Fruit fly (Drosophila melanogaster) whole organism, embryonic: ENCODE measurements around the gene Asator.

Experiments used
- Adf1 ChIP-seq: fragments of 200-800 bp; sonication (Bioruptor generic); IDR thresholded peaks from 2 replicates; pipeline ENCODE4 v1.3.6; 2022; ENCODE audit warnings: missing biosample characterization, missing genetic modification characterization
- Asciz ChIP-seq: fragments of 200-800 bp; sonication (Bioruptor generic); optimal IDR thresholded peaks from 2 replicates; lab custom pipeline; 2017; ENCODE audit warnings: missing biosample characterization, mild to moderate bottlenecking, missing genetic modification characterization, missing genetic modification reagents
- Atf6 ChIP-seq: fragments of 200-800 bp; sonication (Bioruptor generic); IDR thresholded peaks from 2 replicates; pipeline ENCODE4 v1.3.6; 2022; ENCODE audit warnings: missing biosample characterization, missing genetic modification characterization
- Awh ChIP-seq: fragments of 200-800 bp; sonication (Bioruptor generic); IDR thresholded peaks from 2 replicates; pipeline ENCODE4, ENCODE4 v1.3.6; 2022; ENCODE audit warnings: missing biosample characterization, missing genetic modification characterization
- Bgb ChIP-seq: fragments of 200-800 bp; sonication (Bioruptor generic); IDR thresholded peaks from 2 replicates; pipeline ENCODE4 v1.3.6; 2022; ENCODE audit warnings: missing biosample characterization, missing genetic modification characterization; ENCODE audit not compliant: partially characterized antibody
- Bteb2 ChIP-seq: fragments of 200-800 bp; sonication (Bioruptor generic); optimal IDR thresholded peaks from 2 replicates; lab custom pipeline; 2016; ENCODE audit warnings: missing biosample characterization, missing genetic modification characterization
- CG10147 ChIP-seq: fragments of 200-800 bp; sonication (Bioruptor generic); optimal IDR thresholded peaks from 2 replicates; lab custom pipeline; 2019; ENCODE audit warnings: missing biosample characterization, mild to moderate bottlenecking, missing genetic modification characterization, moderate library complexity
- CG10565 ChIP-seq: fragments of 200-800 bp; sonication (Bioruptor generic); optimal IDR thresholded peaks from 3 replicates; lab custom pipeline; 2016; ENCODE audit warnings: missing biosample characterization, mild to moderate bottlenecking, missing genetic modification characterization
- CG13775 ChIP-seq: fragments of 200-800 bp; sonication (Bioruptor generic); optimal IDR thresholded peaks from 3 replicates; lab custom pipeline; 2017; ENCODE audit warnings: missing biosample characterization, mild to moderate bottlenecking, missing genetic modification characterization
- CG15073 ChIP-seq: fragments of 200-800 bp; sonication (Bioruptor generic); optimal IDR thresholded peaks from 2 replicates; lab custom pipeline; 2016; ENCODE audit warnings: missing biosample characterization, missing genetic modification characterization
- CG1647 ChIP-seq: fragments of 200-800 bp; sonication (Bioruptor generic); optimal IDR thresholded peaks from 3 replicates; lab custom pipeline; 2016; ENCODE audit warnings: missing biosample characterization, missing genetic modification characterization
- CG16863 ChIP-seq: fragments of 200-800 bp; sonication (Bioruptor generic); optimal IDR thresholded peaks from 3 replicates; lab custom pipeline; 2016; ENCODE audit warnings: missing biosample characterization, missing genetic modification characterization
- CG17802 ChIP-seq: fragments of 200-800 bp; sonication (Bioruptor generic); optimal IDR thresholded peaks from 2 replicates; lab custom pipeline; 2018; ENCODE audit warnings: missing biosample characterization, mild to moderate bottlenecking, missing genetic modification characterization, moderate library complexity
- CG2199 ChIP-seq: fragments of 200-800 bp; sonication (Bioruptor generic); IDR thresholded peaks from 3 replicates; pipeline ENCODE4 v1.3.6; 2022; ENCODE audit warnings: missing biosample characterization, missing genetic modification characterization
- CG4328 ChIP-seq: fragments of 200-800 bp; sonication (Bioruptor generic); optimal IDR thresholded peaks from 3 replicates; lab custom pipeline; 2017; ENCODE audit warnings: missing biosample characterization, missing genetic modification reagents, missing genetic modification characterization
- CG6683 ChIP-seq: fragments of 200-800 bp; sonication (Bioruptor generic); optimal IDR thresholded peaks from 2 replicates; lab custom pipeline; 2017; ENCODE audit warnings: missing biosample characterization, mild to moderate bottlenecking, missing genetic modification characterization, missing genetic modification reagents
- CG7372 ChIP-seq: fragments of 200-800 bp; sonication (Bioruptor generic); IDR thresholded peaks from 2 replicates; pipeline ENCODE4 v1.3.6; 2022; ENCODE audit warnings: missing biosample characterization, missing genetic modification characterization
- CG7556 ChIP-seq: fragments of 200-800 bp; sonication (Bioruptor generic); optimal IDR thresholded peaks from 2 replicates; lab custom pipeline; 2017; ENCODE audit warnings: missing biosample characterization, mild to moderate bottlenecking, missing genetic modification characterization
- CG8944 ChIP-seq: fragments of 200-800 bp; sonication (Bioruptor generic); optimal IDR thresholded peaks from 3 replicates; lab custom pipeline; 2016; ENCODE audit warnings: missing biosample characterization, missing genetic modification characterization
- CG9215 ChIP-seq: fragments of 200-800 bp; sonication (Bioruptor generic); IDR thresholded peaks from 2 replicates; pipeline ENCODE4 v1.3.6; 2022; ENCODE audit warnings: missing biosample characterization, missing genetic modification characterization
- CTCF ChIP-seq: fragments of 200-800 bp; sonication (Bioruptor generic); optimal IDR thresholded peaks from 2 replicates; lab custom pipeline; 2017; ENCODE audit warnings: missing biosample characterization, mild to moderate bottlenecking, missing genetic modification characterization, moderate library complexity
- Dip2 ChIP-seq: fragments of 200-800 bp; sonication (Bioruptor generic); IDR thresholded peaks from 2 replicates; pipeline ENCODE4 v1.3.6; 2022; ENCODE audit warnings: missing biosample characterization, missing genetic modification characterization
- Eip74EF ChIP-seq, 2 experiments: fragments of 200-800 bp in 1 of 2; fragments of >200 bp in 1 of 2; sonication (Bioruptor generic) in 1 of 2; optimal IDR thresholded peaks; 2 replicates each; lab custom pipeline; 2017 to 2019; ENCODE audit warnings: missing biosample characterization in 2 of 2, missing genetic modification characterization in 2 of 2, mild to moderate bottlenecking in 1 of 2, moderate library complexity in 1 of 2
- MBD-R2 ChIP-seq: fragments of 200-800 bp; sonication (Bioruptor generic); IDR thresholded peaks from 2 replicates; pipeline ENCODE4 v1.3.6; 2022; ENCODE audit warnings: missing biosample characterization, missing genetic modification characterization
- Nf-YA ChIP-seq: fragments of 200-800 bp; sonication (Bioruptor generic); IDR thresholded peaks from 2 replicates; pipeline ENCODE4 v1.3.6; 2022; ENCODE audit warnings: missing biosample characterization, missing genetic modification characterization
- Spps ChIP-seq: fragments of 200-800 bp; sonication (Bioruptor generic); optimal IDR thresholded peaks from 2 replicates; lab custom pipeline; 2018; ENCODE audit warnings: missing biosample characterization, mild to moderate bottlenecking, missing genetic modification characterization
- TFAM ChIP-seq: fragments of 200-800 bp; sonication (Bioruptor generic); optimal IDR thresholded peaks from 2 replicates; lab custom pipeline; 2017; ENCODE audit warnings: missing biosample characterization, missing genetic modification characterization, inconsistent platforms
- abd-A ChIP-seq: fragments of 200-800 bp; sonication (Bioruptor generic); optimal IDR thresholded peaks from 3 replicates; lab custom pipeline; 2019; ENCODE audit warnings: missing biosample characterization, mild to moderate bottlenecking, missing genetic modification characterization, moderate library complexity
- az2 ChIP-seq: fragments of 200-800 bp; sonication (Bioruptor generic); optimal IDR thresholded peaks from 3 replicates; lab custom pipeline; 2016; ENCODE audit warnings: missing biosample characterization, missing genetic modification characterization
- chinmo ChIP-seq: fragments of 200-800 bp; sonication (Bioruptor generic); IDR thresholded peaks from 4 replicates; pipeline ENCODE4 v1.3.6; 2022; ENCODE audit warnings: missing biosample characterization, missing genetic modification characterization; ENCODE audit not compliant: partially characterized antibody
- crol ChIP-seq: fragments of 200-800 bp; sonication (Bioruptor generic); IDR thresholded peaks from 2 replicates; pipeline ENCODE4 v1.3.6; 2022; ENCODE audit warnings: missing biosample characterization, missing genetic modification characterization
- dan ChIP-seq: fragments of 200-800 bp; sonication (Bioruptor generic); IDR thresholded peaks from 2 replicates; pipeline ENCODE4 v1.3.6; 2022; ENCODE audit warnings: missing biosample characterization, missing genetic modification characterization
- eve ChIP-seq, 2 experiments: fragments of >200 bp; optimal IDR thresholded peaks; 2 replicates each; lab custom pipeline; 2017; ENCODE audit warnings: missing biosample characterization in 2 of 2, missing genetic modification characterization in 2 of 2
- gro ChIP-seq: fragments of 200-800 bp; sonication (Bioruptor generic); optimal IDR thresholded peaks from 2 replicates; lab custom pipeline; 2016; ENCODE audit warnings: missing biosample characterization, missing genetic modification characterization
- lbe ChIP-seq: fragments of 200-800 bp; sonication (Bioruptor generic); optimal IDR thresholded peaks from 2 replicates; lab custom pipeline; 2016; ENCODE audit warnings: missing biosample characterization, mild to moderate bottlenecking, missing genetic modification characterization
- lmd ChIP-seq: fragments of 200-800 bp; sonication (Bioruptor generic); IDR thresholded peaks from 2 replicates; pipeline ENCODE4 v1.3.6; 2022; ENCODE audit warnings: missing biosample characterization, missing genetic modification characterization
- nom ChIP-seq: fragments of 200-800 bp; sonication (Bioruptor generic); optimal IDR thresholded peaks from 2 replicates; lab custom pipeline; 2017; ENCODE audit warnings: missing biosample characterization, missing genetic modification characterization, mild to moderate bottlenecking, moderate library complexity, missing genetic modification reagents
- pfk ChIP-seq: fragments of 200-800 bp; sonication (Bioruptor generic); optimal IDR thresholded peaks from 2 replicates; lab custom pipeline; 2018; ENCODE audit warnings: missing biosample characterization, mild to moderate bottlenecking, missing genetic modification characterization, moderate library complexity
- pita ChIP-seq: fragments of 200-800 bp; sonication (Bioruptor generic); optimal IDR thresholded peaks from 2 replicates; lab custom pipeline; 2017; ENCODE audit warnings: missing biosample characterization, mild to moderate bottlenecking, missing genetic modification characterization
- sens ChIP-seq: fragments of 200-800 bp; sonication (Bioruptor generic); peaks from one replicate; lab custom pipeline; 2016; ENCODE audit warnings: missing biosample characterization, missing genetic modification characterization
- seq ChIP-seq: fragments of 200-800 bp; sonication (Bioruptor generic); IDR thresholded peaks from 2 replicates; pipeline ENCODE4 v1.3.6; 2022; ENCODE audit warnings: missing biosample characterization, missing genetic modification characterization
- sqz ChIP-seq: fragments of 200-800 bp; sonication (Bioruptor generic); optimal IDR thresholded peaks from 3 replicates; lab custom pipeline; 2018; ENCODE audit warnings: missing biosample characterization, mild to moderate bottlenecking, missing genetic modification characterization
- stc ChIP-seq: fragments of 200-800 bp; sonication (Bioruptor generic); IDR thresholded peaks from 2 replicates; pipeline ENCODE4 v1.3.6; 2022; ENCODE audit warnings: missing biosample characterization, missing genetic modification characterization
- tgo ChIP-seq: fragments of 200-800 bp; sonication (Bioruptor generic); IDR thresholded peaks from 3 replicates; pipeline ENCODE4 v1.3.6; 2022; ENCODE audit warnings: missing biosample characterization, missing genetic modification characterization
- tna ChIP-seq: fragments of 200-800 bp; sonication (Bioruptor generic); IDR thresholded peaks from 2 replicates; pipeline ENCODE4 v1.3.6; 2022; ENCODE audit warnings: missing biosample characterization, missing genetic modification characterization; ENCODE audit not compliant: partially characterized antibody
- trem ChIP-seq: fragments of 200-800 bp; optimal IDR thresholded peaks from 3 replicates; lab custom pipeline; 2019; ENCODE audit warnings: missing biosample characterization, mild to moderate bottlenecking, missing genetic modification characterization, moderate library complexity
- vfl ChIP-seq: fragments of 200-800 bp; sonication (Bioruptor generic); optimal IDR thresholded peaks from 2 replicates; lab custom pipeline; 2016; ENCODE audit warnings: missing biosample characterization, missing genetic modification characterization
- wdn ChIP-seq: fragments of 200-800 bp; sonication (Bioruptor generic); IDR thresholded peaks from 2 replicates; pipeline ENCODE4 v1.3.6; 2022; ENCODE audit warnings: missing biosample characterization, missing genetic modification characterization
- wek ChIP-seq: fragments of 200-800 bp; sonication (Bioruptor generic); optimal IDR thresholded peaks from 3 replicates; lab custom pipeline; 2018; ENCODE audit warnings: missing biosample characterization, mild to moderate bottlenecking, missing genetic modification characterization, moderate library complexity
- zen ChIP-seq: fragments of 200-800 bp; sonication (Bioruptor generic); optimal IDR thresholded peaks from 3 replicates; lab custom pipeline; 2018; ENCODE audit warnings: missing biosample characterization, mild to moderate bottlenecking, missing genetic modification characterization, moderate library complexity
- zf30C ChIP-seq: fragments of 200-800 bp; sonication (Bioruptor generic); optimal IDR thresholded peaks from 3 replicates; lab custom pipeline; 2018; ENCODE audit warnings: missing biosample characterization, mild to moderate bottlenecking, missing genetic modification characterization

Gene Asator

DNA sequence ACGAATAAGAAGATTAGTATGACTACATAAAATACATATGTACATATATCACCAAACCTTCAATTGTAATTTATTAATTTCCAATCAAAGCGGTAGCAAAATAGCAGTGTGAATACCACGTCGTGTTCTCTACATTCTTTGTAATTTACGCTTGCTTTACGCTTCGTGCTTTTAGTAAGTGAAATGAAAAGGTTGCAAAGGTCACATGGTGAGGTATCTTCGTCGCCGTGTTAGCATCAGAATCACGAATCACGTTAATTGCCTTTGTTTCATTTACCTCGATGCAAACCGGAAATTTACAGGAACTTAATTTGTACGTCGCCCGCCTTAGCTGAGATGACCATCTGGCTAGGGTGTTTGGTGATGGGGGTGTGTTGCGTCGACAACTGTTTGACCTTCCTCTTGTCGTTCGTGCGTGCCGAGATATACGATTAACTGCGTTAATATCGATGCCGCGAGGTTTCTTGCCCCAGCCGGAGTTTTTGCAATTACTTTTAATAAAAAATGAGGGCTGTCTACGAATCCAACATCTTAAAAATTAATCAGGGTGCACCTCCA is 2.0 kb upstream of the Asator start (continued):
- TF ChIP-seq seq: 0 out of 2 replicates have a peak, but pooled peaks have one; percentile 34
- no peak for TF ChIP-seq Spps
- peak; percentile 66 for TF ChIP-seq sens
- TF ChIP-seq zen: peak; percentile 31

DNA sequence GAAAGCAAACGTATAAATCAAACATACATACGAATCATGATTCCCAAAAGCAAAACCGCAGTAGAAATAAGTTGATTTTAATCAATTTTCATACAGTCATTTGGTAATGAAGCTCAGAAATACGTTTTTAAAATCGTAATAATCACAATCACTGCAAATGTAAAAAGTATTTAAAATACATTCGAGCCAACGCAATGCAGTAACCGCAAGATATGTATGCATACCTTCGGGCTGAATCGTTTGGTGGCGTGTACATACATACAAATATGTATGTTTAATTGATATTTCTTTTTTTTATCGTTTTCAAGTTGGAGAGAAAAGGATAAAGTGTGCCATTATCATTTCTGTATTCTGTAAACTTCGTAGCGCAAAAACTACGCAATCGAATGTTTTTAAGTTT is 1.3 kb upstream of the Asator start:
- TF ChIP-seq Adf1 (GFP tag; lab: Robert Waterston, UW) (no peak), Nf-YA (GFP tag; lab: Robert Waterston, UW) (no peak), CG7556 (GFP tag; lab: Kevin White, UChicago) (no peak), CG10565 (GFP tag; lab: Kevin White, UChicago) (no peak), gro (GFP tag; lab: Kevin White, UChicago) (no peak), crol (GFP tag; lab: Robert Waterston, UW) (no peak), az2 (no peak), nom (GFP tag; lab: Kevin White, UChicago) (peak; percentile 28), Atf6 (no peak), vfl (GFP tag; lab: Kevin White, UChicago) (no peak), CTCF (GFP tag; lab: Kevin White, UChicago) (peak; percentile 66), tna (no peak), Awh (GFP tag; lab: Robert Waterston, UW) (no peak), abd-A (no peak), CG6683 (GFP tag; lab: Kevin White, UChicago) (no peak), CG8944 (GFP tag; lab: Kevin White, UChicago) (no peak), wek (GFP tag; lab: Kevin White, UChicago) (no peak), pita (GFP tag; lab: Kevin White, UChicago) (no peak), sens (peak; percentile 22), TFAM (GFP tag; lab: Kevin White, UChicago) (no peak), CG9215 (GFP tag; lab: Robert Waterston, UW) (no peak), Bgb (GFP tag; lab: Robert Waterston, UW) (peak; percentile 13; the same call in 1 of the 2 replicates), trem (tag; lab: Kevin White, UChicago) (no peak), pfk (no peak), CG2199 (GFP tag; lab: Robert Waterston, UW) (peak; percentile 97), CG10147 (GFP tag; lab: Kevin White, UChicago) (no peak), CG13775 (GFP tag; lab: Kevin White, UChicago) (no peak), CG4328 (GFP tag; lab: Kevin White, UChicago) (no peak), chinmo (GFP tag; lab: Robert Waterston, UW) (0 out of 4 replicates have a peak, but pooled peaks have one; percentile 13), Dip2 (GFP tag; lab: Robert Waterston, UW) (no peak), tgo (GFP tag; lab: Robert Waterston, UW) (no peak), CG1647 (GFP tag; lab: Kevin White, UChicago) (no peak), CG17802 (tag; lab: Kevin White, UChicago) (no peak)

- TF ChIP-seq Eip74EF (GFP tag; optimal IDR thresholded peaks at IDR 0.05; lab: Kevin White, UChicago): peak in 1 of 2 experiments; percentile 13
- peak in 1 of 2 experiments; percentile 42 for TF ChIP-seq eve (GFP tag; optimal IDR thresholded peaks at IDR 0.05; lab: Kevin White, UChicago)
- peak; percentile 72 for TF ChIP-seq CG16863 (GFP tag; lab: Kevin White, UChicago)
- TF ChIP-seq zf30C (GFP tag; lab: Kevin White, UChicago): no peak
- TF ChIP-seq MBD-R2 (GFP tag; lab: Robert Waterston, UW): no peak
- no peak for TF ChIP-seq CG7372 (GFP tag; lab: Robert Waterston, UW)
- 0 out of 2 replicates have a peak, but pooled peaks have one; percentile 31 for TF ChIP-seq stc (GFP tag; lab: Robert Waterston, UW)
- TF ChIP-seq lbe: no peak
- no peak for TF ChIP-seq Spps
- TF ChIP-seq CG15073: peak; percentile 27
- peak; percentile 43 for TF ChIP-seq Bteb2 (GFP tag; lab: Kevin White, UChicago)
- TF ChIP-seq sqz (GFP tag; lab: Kevin White, UChicago): no peak
- no peak for TF ChIP-seq lmd (GFP tag; lab: Robert Waterston, UW)
- TF ChIP-seq dan (GFP tag; lab: Robert Waterston, UW): no peak
- no peak for TF ChIP-seq wdn (GFP tag; lab: Robert Waterston, UW)
- TF ChIP-seq Asciz (GFP tag; lab: Kevin White, UChicago): peak; percentile 25
Observed at dm6 chr4:489561-489881, 727 bp upstream of the Asator start.
